Worm (Caenorhabditis elegans) whole organism, L4 larva: ENCODE data around the gene T07G12.3.

Experiments used
- F10B5.3 ChIP-seq: sonication (generic microtip); optimal IDR thresholded peaks from 2 replicates; lab custom pipeline; 2016; ENCODE audit warnings: mild to moderate bottlenecking, missing genetic modification characterization, missing compliant biosample characterization
- Y48G9A.11 ChIP-seq: fragments of 200-800 bp; sonication (Bioruptor generic); IDR thresholded peaks from 2 replicates; pipeline ENCODE4 v1.3.6; 2022; ENCODE audit warnings: missing genetic modification reagents, missing genetic modification characterization, missing compliant biosample characterization
- Y5F2A.4 ChIP-seq: fragments of 200-800 bp; sonication (Bioruptor generic); optimal IDR thresholded peaks from 2 replicates; lab custom pipeline; 2018; ENCODE audit warnings: mild to moderate bottlenecking, missing genetic modification characterization, missing compliant biosample characterization
- Y75B8A.6 ChIP-seq: fragments of 200-800 bp; sonication (Bioruptor generic); IDR thresholded peaks from 2 replicates; pipeline ENCODE4 v1.3.6; 2022; ENCODE audit warnings: missing genetic modification reagents, missing genetic modification characterization, missing compliant biosample characterization
- ZK337.2 ChIP-seq: fragments of 200-800 bp; sonication (Bioruptor generic); IDR thresholded peaks from 2 replicates; pipeline ENCODE4 v1.3.6; 2022; ENCODE audit warnings: missing genetic modification reagents, missing genetic modification characterization, missing compliant biosample characterization
- aha-1 ChIP-seq: fragments of 150-350 bp; peaks from one replicate; lab custom pipeline; 2014; ENCODE audit warnings: missing biosample characterization, missing genetic modification characterization
- ama-1 ChIP-seq: fragments of 150-350 bp; optimal IDR thresholded peaks from 2 replicates; lab custom pipeline; 2014; ENCODE audit warnings: inconsistent platforms, mixed read lengths
- attf-4 ChIP-seq: sonication (generic microtip); optimal IDR thresholded peaks from 3 replicates; lab custom pipeline; 2017; ENCODE audit warnings: missing biosample characterization, missing genetic modification characterization
- ceh-44 ChIP-seq: fragments of 200-800 bp; sonication (Bioruptor generic); IDR thresholded peaks from 2 replicates; pipeline ENCODE4 v1.3.6; 2022; ENCODE audit warnings: missing genetic modification reagents, missing genetic modification characterization, missing compliant biosample characterization
- ceh-82 ChIP-seq: sonication (generic microtip); optimal IDR thresholded peaks from 2 replicates; lab custom pipeline; 2017; ENCODE audit warnings: missing biosample characterization, missing genetic modification characterization
- cey-2 ChIP-seq: sonication (generic microtip); optimal IDR thresholded peaks from 3 replicates; lab custom pipeline; 2017; ENCODE audit warnings: missing genetic modification characterization, mild to moderate bottlenecking, missing compliant biosample characterization, antibody characterized with exemption, borderline replicate concordance; ENCODE audit not compliant: insufficient read depth
- daf-12 ChIP-seq: fragments of 150-350 bp; optimal IDR thresholded peaks from 2 replicates; lab custom pipeline; 2014; ENCODE audit warnings: missing biosample characterization, missing genetic modification reagents, missing genetic modification characterization
- daf-19 ChIP-seq: fragments of 200-800 bp; sonication (Bioruptor generic); conservative IDR thresholded peaks from 2 replicates; pipeline ENCODE4 v1.3.6; 2022; ENCODE audit warnings: missing genetic modification characterization, missing compliant biosample characterization
- duxl-1 ChIP-seq: sonication (generic microtip); optimal IDR thresholded peaks from 2 replicates; lab custom pipeline; 2016; ENCODE audit warnings: mild to moderate bottlenecking, missing genetic modification characterization, moderate library complexity, missing compliant biosample characterization; ENCODE audit not compliant: poor library complexity
- hif-1 ChIP-seq, 2 experiments: sonication (generic microtip); optimal IDR thresholded peaks; 2 replicates each; lab custom pipeline; 2016 to 2017; ENCODE audit warnings: missing compliant biosample characterization in 2 of 2, missing genetic modification characterization in 2 of 2, missing genetic modification reagents in 2 of 2, missing genotype in 2 of 2, mild to moderate bottlenecking in 1 of 2
- hlh-11 ChIP-seq: fragments of 200-800 bp; sonication (Bioruptor generic); optimal IDR thresholded peaks from 2 replicates; lab custom pipeline; 2018; ENCODE audit warnings: mild to moderate bottlenecking, missing genetic modification characterization, missing compliant biosample characterization
- hlh-30 ChIP-seq: sonication (generic microtip); optimal IDR thresholded peaks from 2 replicates; lab custom pipeline; 2017; ENCODE audit warnings: antibody characterized with exemption, mild to moderate bottlenecking, missing genetic modification characterization, missing compliant biosample characterization; ENCODE audit not compliant: insufficient read depth
- hmg-1.1 ChIP-seq: fragments of 200-800 bp; sonication (Bioruptor generic); IDR thresholded peaks from 2 replicates; pipeline ENCODE4 v1.3.6; 2022; ENCODE audit warnings: missing genetic modification reagents, missing genetic modification characterization, missing compliant biosample characterization
- jun-1 ChIP-seq: fragments of 150-350 bp; optimal IDR thresholded peaks from 2 replicates; lab custom pipeline; 2014; ENCODE audit warnings: missing biosample characterization, missing genetic modification reagents, missing genetic modification characterization
- lim-7 ChIP-seq: fragments of 200-800 bp; sonication (Bioruptor generic); IDR thresholded peaks from 2 replicates; pipeline ENCODE4 v1.3.6; 2022; ENCODE audit warnings: missing genetic modification characterization, missing compliant biosample characterization
- lin-13 ChIP-seq: fragments of 150-350 bp; optimal IDR thresholded peaks from 2 replicates; lab custom pipeline; 2014; ENCODE audit warnings: missing biosample characterization, missing genetic modification reagents, missing genetic modification characterization
- lin-15B ChIP-seq: fragments of 150-350 bp; sonication (generic microtip); optimal IDR thresholded peaks from 3 replicates; lab custom pipeline; 2014; ENCODE audit warnings: missing biosample characterization, missing genetic modification characterization
- lir-3 ChIP-seq: sonication (generic microtip); optimal IDR thresholded peaks from 2 replicates; lab custom pipeline; 2016; ENCODE audit warnings: mild to moderate bottlenecking, missing genetic modification characterization, missing compliant biosample characterization
- lsy-2 ChIP-seq, 2 experiments: fragments of 150-350 bp in 1 of 2; sonication (generic microtip) in 1 of 2; optimal IDR thresholded peaks; 2 replicates each; lab custom pipeline; 2014 to 2017; ENCODE audit warnings: missing biosample characterization in 2 of 2, missing genetic modification characterization in 2 of 2
- madf-5 ChIP-seq, 2 experiments: fragments of 200-800 bp; sonication (Bioruptor generic); IDR thresholded peaks; 2 replicates each; pipeline ENCODE4 v1.3.6; 2022; ENCODE audit warnings: missing compliant biosample characterization in 2 of 2, missing genetic modification characterization in 2 of 2
- mdl-1 ChIP-seq, 2 experiments: fragments of 150-350 bp in 1 of 2; sonication (generic microtip) in 1 of 2; optimal IDR thresholded peaks; 2 replicates each; lab custom pipeline; 2014 to 2017; ENCODE audit warnings: missing biosample characterization in 2 of 2, missing genetic modification characterization in 2 of 2
- mep-1 ChIP-seq: fragments of 150-350 bp; sonication (generic microtip); optimal IDR thresholded peaks from 3 replicates; lab custom pipeline; 2014; ENCODE audit warnings: missing biosample characterization, missing genetic modification characterization
- mes-2 ChIP-seq: sonication (generic microtip); optimal IDR thresholded peaks from 2 replicates; lab custom pipeline; 2016; ENCODE audit warnings: missing genotype, mild to moderate bottlenecking, missing genetic modification characterization, missing compliant biosample characterization; ENCODE audit not compliant: poor library complexity, severe bottlenecking
- mxl-2 ChIP-seq: fragments of 200-800 bp; sonication (Bioruptor generic); conservative IDR thresholded peaks from 2 replicates; pipeline ENCODE4 v1.3.6; 2022; ENCODE audit warnings: missing genetic modification reagents, missing genetic modification characterization, missing compliant biosample characterization
- mxl-3 ChIP-seq: fragments of 200-800 bp; sonication (Bioruptor generic); optimal IDR thresholded peaks from 2 replicates; lab custom pipeline; 2018; ENCODE audit warnings: mild to moderate bottlenecking, missing genetic modification characterization, missing compliant biosample characterization
- nhr-102 ChIP-seq: sonication (generic microtip); optimal IDR thresholded peaks from 2 replicates; lab custom pipeline; 2016; ENCODE audit warnings: mild to moderate bottlenecking, missing genetic modification characterization, moderate library complexity, missing compliant biosample characterization
- nhr-11 ChIP-seq: fragments of 150-350 bp; optimal IDR thresholded peaks from 2 replicates; lab custom pipeline; 2014; ENCODE audit warnings: missing biosample characterization, missing genetic modification characterization
- nhr-111 ChIP-seq: fragments of 200-800 bp; sonication (Bioruptor generic); optimal IDR thresholded peaks from 2 replicates; lab custom pipeline; 2018; ENCODE audit warnings: mild to moderate bottlenecking, missing genetic modification characterization, missing compliant biosample characterization
- nhr-25 ChIP-seq: sonication (generic microtip); optimal IDR thresholded peaks from 2 replicates; lab custom pipeline; 2017; ENCODE audit warnings: missing genetic modification characterization, mild to moderate bottlenecking, missing compliant biosample characterization, antibody characterized with exemption, moderate library complexity, borderline replicate concordance; ENCODE audit not compliant: insufficient read depth
- nhr-28 ChIP-seq: fragments of 150-350 bp; optimal IDR thresholded peaks from 2 replicates; lab custom pipeline; 2014; ENCODE audit warnings: missing biosample characterization, missing genetic modification characterization
- nhr-42 ChIP-seq: fragments of 200-800 bp; sonication (Bioruptor generic); IDR thresholded peaks from 2 replicates; pipeline ENCODE4 v1.3.6; 2022; ENCODE audit warnings: missing genetic modification characterization, missing compliant biosample characterization
- nhr-77 ChIP-seq: fragments of 150-350 bp; optimal IDR thresholded peaks from 2 replicates; lab custom pipeline; 2014; ENCODE audit warnings: missing biosample characterization, missing genetic modification characterization
- php-3 ChIP-seq: fragments of 200-800 bp; sonication (Bioruptor generic); IDR thresholded peaks from 2 replicates; pipeline ENCODE4 v1.3.6; 2022; ENCODE audit warnings: missing genetic modification reagents, missing genetic modification characterization, missing compliant biosample characterization
- pqm-1 ChIP-seq: sonication (generic microtip); optimal IDR thresholded peaks from 2 replicates; lab custom pipeline; 2017; ENCODE audit warnings: missing biosample characterization, missing genetic modification characterization
- rbr-2 ChIP-seq: sonication (generic microtip); optimal IDR thresholded peaks from 2 replicates; lab custom pipeline; 2016; ENCODE audit warnings: missing genotype, missing genetic modification characterization, missing compliant biosample characterization
- set-16 ChIP-seq: fragments of 200-800 bp; sonication (Bioruptor generic); IDR thresholded peaks from 2 replicates; pipeline ENCODE4 v1.3.6; 2022; ENCODE audit warnings: missing genetic modification reagents, missing genetic modification characterization, missing compliant biosample characterization
- snpc-1.2 ChIP-seq: fragments of 200-800 bp; sonication (Bioruptor generic); IDR thresholded peaks from 2 replicates; pipeline ENCODE4 v1.3.6; 2022; ENCODE audit warnings: missing genetic modification reagents, missing genetic modification characterization, missing compliant biosample characterization
- tra-1 ChIP-seq: fragments of 200-800 bp; sonication (Bioruptor generic); IDR thresholded peaks from 2 replicates; pipeline ENCODE4 v1.3.6; 2022; ENCODE audit warnings: missing genetic modification reagents, missing genetic modification characterization, missing compliant biosample characterization
- unc-130 ChIP-seq: sonication (generic microtip); optimal IDR thresholded peaks from 2 replicates; lab custom pipeline; 2016; ENCODE audit warnings: missing genetic modification reagents, missing genetic modification characterization, missing compliant biosample characterization
- unc-39 ChIP-seq: sonication (generic microtip); optimal IDR thresholded peaks from 2 replicates; lab custom pipeline; 2017; ENCODE audit warnings: missing biosample characterization, missing genetic modification characterization
- unc-62 ChIP-seq, 3 experiments: fragments of 150-350 bp in 1 of 3; sonication (generic microtip); optimal IDR thresholded peaks in 2 of 3; peaks in 1 of 3; 1 replicate in 1 of 3; 2 replicates in 2 of 3; lab custom pipeline; 2014 to 2017; ENCODE audit warnings: missing biosample characterization in 3 of 3, missing genetic modification characterization in 3 of 3, missing genetic modification reagents in 3 of 3, missing genotype in 1 of 3
- vab-7 ChIP-seq: fragments of 200-800 bp; sonication (Bioruptor generic); IDR thresholded peaks from 2 replicates; pipeline ENCODE4 v1.3.6; 2022; ENCODE audit warnings: missing genetic modification reagents, missing genetic modification characterization, missing compliant biosample characterization
- zfp-2 ChIP-seq: sonication (generic microtip); optimal IDR thresholded peaks from 2 replicates; lab custom pipeline; 2016; ENCODE audit warnings: mild to moderate bottlenecking, missing genetic modification characterization, missing compliant biosample characterization
- zip-11 ChIP-seq: fragments of 200-800 bp; sonication (Bioruptor generic); IDR thresholded peaks from 2 replicates; pipeline ENCODE4 v1.3.6; 2022; ENCODE audit warnings: missing genetic modification characterization, missing compliant biosample characterization
- zip-2 ChIP-seq: fragments of 150-350 bp; optimal IDR thresholded peaks from 2 replicates; lab custom pipeline; 2014; ENCODE audit warnings: missing biosample characterization, missing genetic modification characterization
- ztf-7 ChIP-seq: fragments of 150-350 bp; optimal IDR thresholded peaks from 2 replicates; lab custom pipeline; 2014; ENCODE audit warnings: missing biosample characterization, missing genetic modification characterization

Gene T07G12.3

DNA sequence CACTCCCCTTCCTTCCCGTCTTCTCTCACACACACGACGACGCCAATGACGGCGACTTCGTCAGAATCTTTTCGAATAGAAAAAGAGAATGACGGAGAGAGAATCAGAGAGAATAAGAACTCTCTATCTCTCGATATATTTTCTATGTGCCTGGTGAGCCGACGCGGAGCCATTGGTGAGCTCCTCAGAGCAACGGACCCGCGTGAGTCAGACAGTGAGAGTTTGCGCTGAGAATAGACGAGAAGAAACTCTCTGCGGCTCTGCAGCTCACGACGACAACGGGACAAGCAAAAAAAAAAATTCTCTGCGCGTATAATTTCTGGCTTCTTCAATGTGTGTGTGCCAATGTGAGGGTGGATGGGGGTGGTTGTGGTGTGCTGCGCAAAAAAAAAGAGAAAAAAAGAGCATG is 33.8 kb upstream of the T07G12.3 start (continued):
- TF ChIP-seq hmg-1.1 (GFP tag; lab: Robert Waterston, UW), result peak; percentile 71
- TF ChIP-seq lin-15B (tag; lab: Kevin White, UChicago), result no peak
- no peak for TF ChIP-seq nhr-25 (tag; lab: Kevin White, UChicago)
- no peak for TF ChIP-seq lir-3
- TF ChIP-seq rbr-2, result peak; percentile 73
- TF ChIP-seq nhr-102 (tag; lab: Kevin White, UChicago), result no peak
- peak in 1 of 2 experiments; percentile 69 for TF ChIP-seq unc-62 (GFP tag; optimal IDR thresholded peaks at IDR 0.05 in 1 of 2; lab: Kevin White, UChicago)
- TF ChIP-seq unc-62 (tag; optimal IDR thresholded peaks at IDR 0.05; lab: Kevin White, UChicago), result no peak
- no peak for TF ChIP-seq pqm-1 (tag; lab: Kevin White, UChicago)
- TF ChIP-seq unc-130 (GFP tag; lab: Kevin White, UChicago), result no peak
- no peak for TF ChIP-seq nhr-28 (tag; lab: Kevin White, UChicago)
- peak; percentile 100 for TF ChIP-seq ZK337.2 (GFP tag; lab: Robert Waterston, UW)
- peak; percentile 31 for TF ChIP-seq mes-2 (tag; lab: Kevin White, UChicago)
- TF ChIP-seq F10B5.3 (tag; lab: Kevin White, UChicago), result no peak
- no peak for TF ChIP-seq nhr-111 (GFP tag; lab: Kevin White, UChicago)
- TF ChIP-seq tra-1 (GFP tag; lab: Robert Waterston, UW), result peak; percentile 48; the same call in 1 of the 2 replicates
- TF ChIP-seq daf-12, result no peak
- peak in 1 of 2 experiments; percentile 54 for TF ChIP-seq mdl-1 (tag; optimal IDR thresholded peaks at IDR 0.05; lab: Kevin White, UChicago)
- no peak for TF ChIP-seq Y48G9A.11 (GFP tag; lab: Robert Waterston, UW)
- no peak for TF ChIP-seq jun-1 (tag; lab: Kevin White, UChicago)
- no peak for TF ChIP-seq snpc-1.2
- TF ChIP-seq zip-2 (tag; lab: Kevin White, UChicago), result no peak
- no peak for TF ChIP-seq madf-5 (GFP tag; IDR thresholded peaks at IDR 0.05; lab: Robert Waterston, UW)
- TF ChIP-seq hif-1 (tag; optimal IDR thresholded peaks at IDR 0.05; lab: Kevin White, UChicago), result peak in 1 of 2 experiments; percentile 48
- TF ChIP-seq ceh-44 (GFP tag; lab: Robert Waterston, UW), result no peak
- no peak for TF ChIP-seq daf-19 (GFP tag; lab: Robert Waterston, UW)
- TF ChIP-seq duxl-1 (tag; lab: Kevin White, UChicago), result no peak
- no peak for TF ChIP-seq aha-1 (tag; lab: Kevin White, UChicago)
- TF ChIP-seq mep-1, result peak; percentile 82
- no peak for TF ChIP-seq ztf-7 (tag; lab: Kevin White, UChicago)
- TF ChIP-seq set-16 (GFP tag; lab: Robert Waterston, UW), result peak; percentile 69
- TF ChIP-seq lin-13 (GFP tag; lab: Kevin White, UChicago), result no peak
- no peak for TF ChIP-seq php-3 (GFP tag; lab: Robert Waterston, UW)
- no peak for TF ChIP-seq zip-11 (GFP tag; lab: Robert Waterston, UW)
- TF ChIP-seq nhr-42 (GFP tag; lab: Robert Waterston, UW), result no peak
- peak; percentile 27 for TF ChIP-seq hlh-11 (tag; lab: Kevin White, UChicago)
- no peak for TF ChIP-seq Y5F2A.4 (GFP tag; lab: Kevin White, UChicago)
- peak; percentile 42 for TF ChIP-seq nhr-11
- no peak for TF ChIP-seq Y75B8A.6
- 0 out of 2 replicates have a peak, but pooled peaks have one; percentile 4 for TF ChIP-seq mxl-2 (GFP tag; lab: Robert Waterston, UW)
- no peak for TF ChIP-seq cey-2
- TF ChIP-seq ama-1 (lab: Kevin White, UChicago), result no peak
- peak; percentile 12 for TF ChIP-seq mxl-3 (GFP tag; lab: Kevin White, UChicago)
- TF ChIP-seq attf-4 (tag; lab: Kevin White, UChicago), result no peak
- no peak for TF ChIP-seq lim-7 (GFP tag; lab: Robert Waterston, UW)
- TF ChIP-seq hlh-30 (tag; lab: Kevin White, UChicago), result peak; percentile 50
- peak; percentile 43 for TF ChIP-seq vab-7 (GFP tag; lab: Robert Waterston, UW)
- no peak for TF ChIP-seq zfp-2
- no peak for TF ChIP-seq unc-39 (tag; lab: Kevin White, UChicago)
- TF ChIP-seq lsy-2 (tag; optimal IDR thresholded peaks at IDR 0.05; lab: Kevin White, UChicago), result peak; percentile 63 to 65
- peak; percentile 2 for TF ChIP-seq nhr-77
- no peak for TF ChIP-seq ceh-82 (tag; lab: Kevin White, UChicago)
